Worm (Caenorhabditis elegans): ENCODE data around the gene ZK856.11.

DNA sequence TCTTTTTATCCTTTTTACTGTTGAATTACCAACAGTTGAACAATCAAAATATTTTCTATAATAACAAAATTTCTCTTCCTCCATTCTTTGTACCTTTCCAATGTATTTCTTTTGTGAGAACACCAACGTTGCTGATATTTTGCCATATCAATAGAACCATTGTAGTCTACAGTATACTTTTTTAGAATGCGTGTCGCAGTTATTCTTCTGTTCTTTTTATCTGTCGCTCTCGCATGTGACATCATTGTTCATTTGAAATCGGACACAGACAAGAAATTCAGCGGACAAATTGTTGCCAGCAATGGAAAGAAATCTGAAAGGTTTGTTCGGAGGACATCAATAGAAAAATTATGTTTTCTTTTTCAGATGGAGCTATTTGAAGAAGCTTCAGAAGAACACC, 2.8 kb downstream of the ZK856.11 start, which contains the start of gene ZK856.7:
- TF ChIP-seq F13C5.2 (tag; optimal IDR thresholded peaks at IDR 0.05) (no peak), sea-1 (GFP tag; conservative IDR thresholded peaks at IDR 0.05) (no peak), hmbx-1 (tag; optimal IDR thresholded peaks at IDR 0.05) (no peak), ama-1 (optimal IDR thresholded peaks at IDR 0.05) (no peak), flt-1 (GFP tag; IDR thresholded peaks at IDR 0.05) (no peak), ceh-36 (tag; optimal IDR thresholded peaks at IDR 0.05) (no peak), tbx-11 (GFP tag; IDR thresholded peaks at IDR 0.05) (no peak), ets-7 (tag; optimal IDR thresholded peaks at IDR 0.05) (no peak)
